Fruit fly (Drosophila melanogaster): Measurements from ENCODE around the gene Klc.

The Klc gene

dm6 chr3L:12749567-12750535 lies at the start of gene Klc, which contains the start of gene CG10984:
TSS of gene Klc (minus strand) at chr3L:12750056.
TSS of gene CG10984 (plus strand) at chr3L:12750119.
- TF ChIP-seq CG17801 (GFP tag; optimal IDR thresholded peaks at IDR 0.05; ENCODE audit: partially characterized antibody), result peak; percentile 40

dm6 chr3L:12798795-12799311 lies 49.0 kb upstream of the Klc start:
- no peak for TF ChIP-seq CG17801 (GFP tag; optimal IDR thresholded peaks at IDR 0.05; ENCODE audit: partially characterized antibody)

dm6 chr3L:12796077-12796641 lies 46.3 kb upstream of the Klc start:
- TF ChIP-seq CG17801 (GFP tag; optimal IDR thresholded peaks at IDR 0.05; ENCODE audit: partially characterized antibody), result no peak

dm6 chr3L:12794532-12794931 lies 44.7 kb upstream of the Klc start:
- TF ChIP-seq CG17801 (GFP tag; optimal IDR thresholded peaks at IDR 0.05; ENCODE audit: partially characterized antibody), result peak; percentile 28

- TF ChIP-seq CG17801 (GFP tag; optimal IDR thresholded peaks at IDR 0.05; ENCODE audit: partially characterized antibody), result peak; percentile 51
These were observed 43.1 kb upstream of the Klc start for dm6 chr3L:12792933-12793448.

- no peak for TF ChIP-seq CG17801 (GFP tag; optimal IDR thresholded peaks at IDR 0.05; ENCODE audit: partially characterized antibody)
These were observed 41.9 kb upstream of the Klc start for dm6 chr3L:12791679-12792229.

- no peak for TF ChIP-seq CG17801 (GFP tag; optimal IDR thresholded peaks at IDR 0.05; ENCODE audit: partially characterized antibody)
These were observed 41.2 kb upstream of the Klc start for dm6 chr3L:12790783-12791678.

- TF ChIP-seq CG17801 (GFP tag; optimal IDR thresholded peaks at IDR 0.05; ENCODE audit: partially characterized antibody), result peak; percentile 76
These were observed 40.1 kb upstream of the Klc start, which contains the start of gene CG42709 for dm6 chr3L:12789875-12790373. TSS of gene CG42709 (plus strand) at chr3L:12790192.

- no peak for TF ChIP-seq CG17801 (GFP tag; optimal IDR thresholded peaks at IDR 0.05; ENCODE audit: partially characterized antibody)
These were observed 31.1 kb upstream of the Klc start, which contains the start of the genes CG10969 and CG17666 for dm6 chr3L:12780997-12781396. TSS of gene CG10969 (minus strand) at chr3L:12781097. TSS of gene CG17666 (plus strand) at chr3L:12781325.

dm6 chr3L:12778616-12779015 lies 28.8 kb upstream of the Klc start, which contains the start of gene CG32106:
TSS of gene CG32106 (minus strand) at chr3L:12778716.
- TF ChIP-seq CG17801 (GFP tag; optimal IDR thresholded peaks at IDR 0.05; ENCODE audit: partially characterized antibody), result no peak

dm6 chr3L:12772740-12773686 lies 23.2 kb upstream of the Klc start, which contains the start of gene Hip1:
TSS of gene Hip1 (minus strand) at chr3L:12773573.
- peak; percentile 21 for TF ChIP-seq CG17801 (GFP tag; optimal IDR thresholded peaks at IDR 0.05; ENCODE audit: partially characterized antibody)

- peak; percentile 61 for TF ChIP-seq CG17801 (GFP tag; optimal IDR thresholded peaks at IDR 0.05; ENCODE audit: partially characterized antibody)
These were observed 4.9 kb upstream of the Klc start, which contains the start of the genes CG10973 and Vps13D for dm6 chr3L:12754769-12755189. TSS of gene CG10973 (minus strand) at chr3L:12754774. TSS of gene Vps13D (plus strand) at chr3L:12755049.

Measured in ovary, adult (tissue).